Fruit fly (Drosophila melanogaster) whole organism, pupa: ENCODE results near the gene CG34008.

Source experiments
- CG10348 ChIP-seq: fragments of 200-800 bp; sonication (Bioruptor generic); IDR thresholded peaks from 2 replicates; pipeline ENCODE4 v1.3.6; 2022; ENCODE audit warnings: missing biosample characterization, missing genetic modification characterization
- CG12605 ChIP-seq: fragments of 200-800 bp; sonication (Bioruptor generic); IDR thresholded peaks from 2 replicates; pipeline ENCODE4 v1.3.6; 2022; ENCODE audit warnings: missing biosample characterization, missing genetic modification characterization
- CG13204 ChIP-seq: fragments of 200-800 bp; sonication (Bioruptor generic); optimal IDR thresholded peaks from 2 replicates; lab custom pipeline; 2018; ENCODE audit warnings: missing biosample characterization, mild to moderate bottlenecking, missing genetic modification characterization, moderate library complexity
- CG14655 ChIP-seq: fragments of 200-800 bp; sonication (Bioruptor generic); optimal IDR thresholded peaks from 3 replicates; lab custom pipeline; 2017; ENCODE audit warnings: mild to moderate bottlenecking, missing biosample characterization, missing genetic modification reagents, missing genetic modification characterization
- CG15710 ChIP-seq: fragments of 200-800 bp; sonication (Bioruptor generic); optimal IDR thresholded peaks from 2 replicates; lab custom pipeline; 2018; ENCODE audit warnings: missing biosample characterization, mild to moderate bottlenecking, missing genetic modification characterization, moderate library complexity
- CG17806 ChIP-seq: fragments of 200-800 bp; sonication (Bioruptor generic); optimal IDR thresholded peaks from 2 replicates; lab custom pipeline; 2018; ENCODE audit warnings: missing biosample characterization, mild to moderate bottlenecking, missing genetic modification characterization, moderate library complexity
- CG32121 ChIP-seq: fragments of 200-800 bp; sonication (Bioruptor generic); IDR thresholded peaks from 2 replicates; pipeline ENCODE4 v1.3.6; 2022; ENCODE audit warnings: missing biosample characterization, missing genetic modification characterization
- CG34367 ChIP-seq: fragments of 200-800 bp; sonication (Bioruptor generic); optimal IDR thresholded peaks from 2 replicates; lab custom pipeline; 2018; ENCODE audit warnings: missing biosample characterization, mild to moderate bottlenecking, missing genetic modification characterization
- CG4496 ChIP-seq: fragments of 200-800 bp; sonication (Bioruptor generic); IDR thresholded peaks from 3 replicates; pipeline ENCODE4 v1.3.6; 2022; ENCODE audit warnings: missing biosample characterization, missing genetic modification characterization
- CG8159 ChIP-seq: fragments of 200-800 bp; sonication (Bioruptor generic); optimal IDR thresholded peaks from 3 replicates; lab custom pipeline; 2018; ENCODE audit warnings: missing biosample characterization, mild to moderate bottlenecking, missing genetic modification characterization, moderate library complexity
- CG8301 ChIP-seq: fragments of 200-800 bp; sonication (Bioruptor generic); optimal IDR thresholded peaks from 2 replicates; lab custom pipeline; 2018; ENCODE audit warnings: missing biosample characterization, mild to moderate bottlenecking, missing genetic modification characterization
- CG9948 ChIP-seq: fragments of 200-800 bp; sonication (Bioruptor generic); optimal IDR thresholded peaks from 2 replicates; lab custom pipeline; 2018; ENCODE audit warnings: missing biosample characterization, mild to moderate bottlenecking, missing genetic modification characterization, moderate library complexity
- D1 ChIP-seq: fragments of 200-800 bp; sonication (Bioruptor generic); optimal IDR thresholded peaks from 2 replicates; lab custom pipeline; 2018; ENCODE audit warnings: missing biosample characterization, mild to moderate bottlenecking, missing genetic modification characterization, moderate library complexity
- EcR ChIP-seq: fragments of 200-800 bp; sonication (Bioruptor generic); optimal IDR thresholded peaks from 3 replicates; lab custom pipeline; 2019; ENCODE audit warnings: missing biosample characterization, missing genetic modification characterization, mild to moderate bottlenecking, moderate library complexity, missing genetic modification reagents
- Ets98B ChIP-seq: fragments of 200-800 bp; sonication (Bioruptor generic); IDR thresholded peaks from 2 replicates; pipeline ENCODE4 v1.3.6; 2022; ENCODE audit warnings: missing biosample characterization, missing genetic modification characterization
- Pif1A ChIP-seq: fragments of 200-800 bp; sonication (Bioruptor generic); optimal IDR thresholded peaks from 3 replicates; lab custom pipeline; 2016; ENCODE audit warnings: missing biosample characterization, missing genetic modification characterization
- Pif1B ChIP-seq: fragments of 200-800 bp; sonication (Bioruptor generic); optimal IDR thresholded peaks from 3 replicates; lab custom pipeline; 2016; ENCODE audit warnings: missing biosample characterization, missing genetic modification characterization
- Snoo ChIP-seq: fragments of 200-800 bp; sonication (Bioruptor generic); optimal IDR thresholded peaks from 3 replicates; lab custom pipeline; 2017; ENCODE audit warnings: missing biosample characterization, mild to moderate bottlenecking, missing genetic modification characterization, inconsistent platforms
- fd96Ca ChIP-seq: fragments of 200-800 bp; sonication (Bioruptor generic); IDR thresholded peaks from 3 replicates; pipeline ENCODE4 v1.3.6; 2022; ENCODE audit warnings: missing biosample characterization, missing genetic modification characterization
- gl ChIP-seq: fragments of 200-800 bp; sonication (Bioruptor generic); optimal IDR thresholded peaks from 2 replicates; lab custom pipeline; 2018; ENCODE audit warnings: missing biosample characterization, mild to moderate bottlenecking, missing genetic modification characterization
- rn ChIP-seq: fragments of 200-800 bp; sonication (Bioruptor generic); IDR thresholded peaks from 2 replicates; pipeline ENCODE4 v1.3.6; 2022; ENCODE audit warnings: missing biosample characterization, missing genetic modification characterization

Gene CG34008

DNA sequence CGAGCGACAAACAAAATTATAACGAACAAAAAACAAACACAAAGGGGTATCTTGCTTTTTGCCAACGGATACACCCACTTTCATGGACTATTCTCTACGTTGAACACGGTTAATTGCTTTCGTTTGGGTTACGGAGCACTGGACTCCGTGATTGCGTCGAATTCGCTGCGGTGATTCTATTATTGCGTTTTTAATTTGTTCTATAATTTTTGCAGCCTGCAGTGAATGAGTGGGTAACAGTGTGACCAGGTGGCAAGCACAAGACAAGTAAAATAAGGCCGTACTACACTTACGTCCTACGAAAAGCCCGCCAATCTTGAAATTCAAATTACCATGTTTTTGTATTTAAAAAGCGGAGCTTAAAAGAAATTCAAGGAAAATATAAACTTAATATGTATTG lies 4.2 kb upstream of the CG34008 start, which contains the start of gene CG16953:
Gene CG16953 (minus strand): TSS at position 268 of the 400 bp plus-strand sequence.
- TF ChIP-seq EcR (GFP tag; lab: Kevin White, UChicago) (peak; percentile 5), Pif1A (GFP tag; lab: Kevin White, UChicago) (no peak)

DNA sequence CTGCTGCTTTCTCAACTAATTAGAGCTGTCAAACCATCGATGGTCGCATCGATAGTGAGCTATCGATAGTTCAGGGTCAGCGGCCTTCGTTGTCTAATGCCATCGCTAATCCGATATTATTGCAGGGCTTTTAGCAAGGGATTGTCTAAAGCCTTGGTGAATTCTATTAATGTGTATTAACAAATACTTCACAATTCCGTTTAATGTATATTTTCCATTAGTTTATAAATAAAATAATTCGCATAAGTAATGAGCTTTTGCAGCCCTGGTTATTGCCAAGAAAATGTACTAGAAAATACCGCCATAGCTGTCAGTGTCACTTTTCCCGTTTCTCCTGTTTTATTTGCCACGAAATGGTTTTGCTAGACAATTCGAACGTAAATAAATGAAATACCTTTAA lies 1.5 kb downstream of the CG34008 start, which contains the start of the genes EloB and Srp14:
Gene EloB (minus strand): TSS at position 35 of the 400 bp plus-strand sequence.
Gene Srp14 (plus strand): TSS at position 300 of the 400 bp plus-strand sequence.
- TF ChIP-seq D1 (tag; lab: Kevin White, UChicago) (no peak), CG8301 (tag; lab: Kevin White, UChicago) (peak; percentile 64), CG15710 (tag; lab: Kevin White, UChicago) (peak; percentile 78), gl (tag; lab: Kevin White, UChicago) (peak; percentile 33), CG13204 (no peak), Pif1B (GFP tag; lab: Kevin White, UChicago) (no peak), fd96Ca (peak; percentile 81), CG17806 (tag; lab: Kevin White, UChicago) (peak; percentile 70), CG34367 (peak; percentile 55), CG10348 (GFP tag; lab: Robert Waterston, UW) (no peak), Ets98B (GFP tag; lab: Robert Waterston, UW) (peak; percentile 78), CG12605 (GFP tag; lab: Robert Waterston, UW) (peak; percentile 57; the same call in 1 of the 2 replicates), CG14655 (GFP tag; lab: Kevin White, UChicago) (no peak), Snoo (peak; percentile 66), CG9948 (tag; lab: Kevin White, UChicago) (peak; percentile 65), EcR (GFP tag; lab: Kevin White, UChicago) (peak; percentile 98), Pif1A (GFP tag; lab: Kevin White, UChicago) (no peak), CG4496 (GFP tag; lab: Robert Waterston, UW) (peak; percentile 77), rn (no peak), CG8159 (no peak), CG32121 (GFP tag; lab: Robert Waterston, UW) (peak; percentile 66)

DNA sequence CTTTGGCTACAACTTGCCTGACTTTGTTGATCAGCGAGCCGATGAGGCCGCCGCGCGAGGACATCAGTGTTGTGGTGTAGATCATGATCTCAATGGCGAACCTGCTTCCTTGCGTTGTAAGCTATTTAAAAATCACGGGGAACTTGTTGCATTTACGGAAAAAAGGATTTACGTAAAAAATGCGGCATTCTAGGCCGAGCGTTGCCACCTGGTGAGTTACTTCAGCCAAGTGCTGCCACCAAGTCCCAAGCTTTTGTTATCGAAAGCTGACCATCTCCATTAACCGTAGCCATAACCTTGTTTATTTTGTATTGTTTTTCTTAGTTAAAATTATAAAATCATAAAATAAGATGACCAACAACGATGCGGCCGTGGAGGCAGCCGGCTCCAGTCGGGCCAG lies 4.5 kb downstream of the CG34008 start, which contains the start of the genes TFAM and CG5412:
Gene TFAM (minus strand): TSS at position 222 of the 400 bp plus-strand sequence.
Gene CG5412 (plus strand): TSS at position 265 of the 400 bp plus-strand sequence.
- no peak for TF ChIP-seq rn
- TF ChIP-seq EcR (GFP tag; lab: Kevin White, UChicago): peak; percentile 64
- no peak for TF ChIP-seq CG17806 (tag; lab: Kevin White, UChicago)
- TF ChIP-seq, all 21 proteins: peak for 1

DNA sequence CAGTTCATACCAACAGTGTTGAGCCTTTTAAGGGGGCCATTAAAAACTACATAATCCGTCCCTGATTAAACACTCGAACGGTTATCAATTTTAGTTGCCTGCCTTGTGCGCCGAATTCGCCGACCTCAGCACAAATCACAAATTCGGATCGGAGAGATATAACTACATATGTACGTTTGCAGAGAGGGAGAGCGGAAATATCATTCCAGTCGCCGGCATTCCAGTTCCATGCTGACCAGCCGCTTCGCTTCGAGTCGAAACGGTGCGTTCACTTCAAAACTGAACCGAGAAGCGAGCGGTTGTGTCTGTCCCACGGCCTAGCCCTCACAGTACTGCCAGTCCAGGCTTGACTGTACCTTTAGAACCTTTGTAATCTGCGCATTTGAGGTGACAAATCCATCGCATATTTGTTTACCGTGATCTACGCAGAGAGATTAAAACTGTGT lies 6.8 kb downstream of the CG34008 start:
- TF ChIP-seq gl (tag; lab: Kevin White, UChicago): no peak
- TF ChIP-seq Pif1A (GFP tag; lab: Kevin White, UChicago): no peak
- TF ChIP-seq, all 21 proteins: peak for 0

DNA sequence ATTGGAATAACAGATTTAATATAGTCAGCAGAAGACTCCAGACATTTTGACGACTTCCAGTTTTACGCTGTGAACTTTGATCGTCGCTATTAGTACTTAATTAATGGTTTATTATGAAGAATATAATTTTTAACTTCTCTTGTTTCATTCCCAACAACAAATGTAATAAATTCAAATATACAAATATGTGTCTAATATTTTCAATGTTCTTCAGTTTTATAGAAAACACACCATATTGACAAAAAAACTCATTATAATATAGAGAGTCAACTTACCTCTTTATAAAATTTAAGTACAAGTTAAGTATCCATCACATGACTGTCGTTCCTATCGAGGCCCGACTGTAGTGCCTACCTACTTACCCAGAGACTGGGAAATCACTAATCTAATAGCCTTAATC lies 8.0 kb downstream of the CG34008 start:
- TF ChIP-seq EcR (GFP tag; lab: Kevin White, UChicago): no peak
- TF ChIP-seq CG8301 (tag; lab: Kevin White, UChicago): no peak
- TF ChIP-seq CG9948 (tag; lab: Kevin White, UChicago): no peak
- no peak for TF ChIP-seq Pif1B (GFP tag; lab: Kevin White, UChicago)
- no peak for TF ChIP-seq CG14655 (GFP tag; lab: Kevin White, UChicago)
- no peak for TF ChIP-seq CG34367
- no peak for TF ChIP-seq rn
- TF ChIP-seq CG13204: no peak
- TF ChIP-seq Pif1A (GFP tag; lab: Kevin White, UChicago): no peak
- no peak for TF ChIP-seq CG15710 (tag; lab: Kevin White, UChicago)
- TF ChIP-seq CG4496 (GFP tag; lab: Robert Waterston, UW): no peak
- TF ChIP-seq Snoo: no peak
- TF ChIP-seq D1 (tag; lab: Kevin White, UChicago): no peak
- no peak for TF ChIP-seq fd96Ca
- no peak for TF ChIP-seq CG17806 (tag; lab: Kevin White, UChicago)
- no peak for TF ChIP-seq CG12605 (GFP tag; lab: Robert Waterston, UW)
- TF ChIP-seq CG32121 (GFP tag; lab: Robert Waterston, UW): no peak
- no peak for TF ChIP-seq Ets98B (GFP tag; lab: Robert Waterston, UW)
- TF ChIP-seq, all 21 proteins: peak for 0

DNA sequence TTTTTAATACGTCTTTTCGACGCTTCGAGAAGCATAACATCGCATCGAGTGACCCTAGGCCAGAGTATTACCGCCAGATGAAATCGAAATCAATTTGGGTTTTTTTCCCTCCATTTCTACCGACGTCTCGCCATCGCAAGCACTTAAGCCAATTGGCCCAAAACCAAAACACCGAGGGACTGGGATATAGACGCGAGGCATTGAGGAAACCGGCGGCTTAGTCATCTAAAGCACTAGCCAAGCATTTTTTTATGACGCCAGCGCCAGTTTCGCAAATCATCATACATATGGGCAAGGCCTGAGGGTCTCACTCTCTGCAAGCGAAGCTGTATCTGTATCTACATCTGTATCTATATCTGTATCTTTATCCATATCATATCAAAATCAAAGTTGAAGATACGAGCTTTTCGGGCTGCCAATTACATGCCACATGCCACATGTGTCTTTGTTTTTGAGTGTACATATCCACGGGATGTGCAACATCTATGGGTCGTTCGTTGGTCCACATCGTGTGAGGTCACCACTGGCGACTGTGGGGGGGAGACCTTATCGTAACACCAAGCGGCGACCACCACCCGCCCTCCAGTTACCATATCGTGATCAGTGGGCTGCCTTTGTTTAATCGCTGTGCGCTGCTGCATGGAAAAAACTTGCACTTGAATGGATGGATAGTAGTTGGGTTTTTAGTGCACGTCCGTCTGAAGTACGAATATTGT lies 13.7 kb downstream of the CG34008 start:
- TF ChIP-seq Pif1B (GFP tag; lab: Kevin White, UChicago): no peak
- TF ChIP-seq D1 (tag; lab: Kevin White, UChicago): no peak
- TF ChIP-seq CG4496 (GFP tag; lab: Robert Waterston, UW): 0 out of 3 replicates have a peak, but pooled peaks have one; percentile 7
- peak; percentile 39 for TF ChIP-seq EcR (GFP tag; lab: Kevin White, UChicago)
- no peak for TF ChIP-seq Ets98B (GFP tag; lab: Robert Waterston, UW)
- no peak for TF ChIP-seq gl (tag; lab: Kevin White, UChicago)
- TF ChIP-seq CG15710 (tag; lab: Kevin White, UChicago): no peak
